Worm (Caenorhabditis elegans): ENCODE results near the gene atgl-1.

atgl-1 gene

DNA sequence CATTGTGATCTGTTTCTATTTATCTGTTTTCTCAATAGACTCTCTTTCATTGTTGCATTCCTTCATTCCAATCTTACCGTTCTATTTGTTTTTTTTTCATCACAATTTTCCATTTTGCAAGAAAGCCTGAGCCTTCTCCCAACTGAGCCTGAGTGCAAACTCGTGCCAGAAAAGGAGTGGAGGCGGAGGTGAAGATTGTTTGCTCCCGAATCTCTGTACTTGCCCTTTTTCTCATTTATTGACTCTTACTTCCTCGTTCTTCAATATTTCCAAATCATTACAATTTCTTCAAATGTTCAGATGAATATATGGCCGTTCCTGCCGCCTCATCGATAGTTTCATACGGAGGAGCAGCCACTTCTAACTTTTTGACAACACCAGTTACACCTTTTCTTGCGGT, 12.4 kb downstream of the atgl-1 start, which contains the start of gene let-756:
TSS of gene let-756 (plus strand) at position 301 of the 400 bp plus-strand sequence.
- no peak for TF ChIP-seq fkh-3 (tag; optimal IDR thresholded peaks at IDR 0.05)
- TF ChIP-seq F57C9.4 (tag; optimal IDR thresholded peaks at IDR 0.05): no peak
- TF ChIP-seq pha-4 (tag; optimal IDR thresholded peaks at IDR 0.05): no peak
- no peak for TF ChIP-seq B0261.1 (tag; optimal IDR thresholded peaks at IDR 0.05)
- TF ChIP-seq Y79H2A.3 (GFP tag; conservative IDR thresholded peaks at IDR 0.05): no peak
- no peak for TF ChIP-seq ccch-3 (GFP tag; optimal IDR thresholded peaks at IDR 0.05)
- TF ChIP-seq die-1 (tag; optimal IDR thresholded peaks at IDR 0.05): no peak
- TF ChIP-seq athp-1 (tag; optimal IDR thresholded peaks at IDR 0.05): no peak
- no peak for TF ChIP-seq mcd-1 (GFP tag; IDR thresholded peaks at IDR 0.05)
- no peak for TF ChIP-seq lin-40 (tag; optimal IDR thresholded peaks at IDR 0.05)
- no peak for TF ChIP-seq ztf-25 (GFP tag; IDR thresholded peaks at IDR 0.05)

DNA sequence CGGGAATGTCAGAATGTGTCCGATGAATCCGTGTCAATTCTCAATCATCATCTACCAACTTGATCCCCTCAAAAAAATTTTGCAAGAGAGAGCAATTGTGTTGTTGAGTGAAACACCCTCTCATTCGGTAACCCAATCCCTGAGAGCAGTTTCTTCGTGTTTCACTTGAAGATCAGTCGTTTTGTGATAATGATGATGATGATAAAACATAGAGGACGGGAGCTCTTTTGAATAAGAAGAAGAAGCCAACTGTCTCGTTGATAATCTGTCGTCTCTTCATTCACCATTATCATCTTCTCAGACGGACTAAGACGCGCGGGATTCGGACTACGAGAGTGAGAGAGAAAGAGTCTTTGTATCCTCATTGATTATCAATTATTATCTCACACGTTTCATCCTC, 14.1 kb downstream of the atgl-1 start:
- TF ChIP-seq ceh-40 (GFP tag; IDR thresholded peaks at IDR 0.05) (no peak), B0336.3 (GFP tag; IDR thresholded peaks at IDR 0.05) (no peak), ceh-79 (tag; optimal IDR thresholded peaks at IDR 0.05) (no peak), ama-1 (optimal IDR thresholded peaks at IDR 0.05) (no peak), ama-1 (GFP tag; optimal IDR thresholded peaks at IDR 0.05) (no peak), F33H1.4 (GFP tag; IDR thresholded peaks at IDR 0.05) (no peak), ceh-91 (GFP tag; IDR thresholded peaks at IDR 0.05) (no peak), C06A6.2 (GFP tag; conservative IDR thresholded peaks at IDR 0.05) (no peak), athp-1 (tag; optimal IDR thresholded peaks at IDR 0.05) (no peak), dox-1 (GFP tag; IDR thresholded peaks at IDR 0.05) (no peak), F22D6.2 (tag; optimal IDR thresholded peaks at IDR 0.05) (no peak), F52B5.7 (tag; optimal IDR thresholded peaks at IDR 0.05) (no peak), madf-3 (GFP tag; IDR thresholded peaks at IDR 0.05) (no peak), snpc-1.3 (tag; optimal IDR thresholded peaks at IDR 0.05; ENCODE audit: insufficient read depth) (no peak), D2030.7 (GFP tag; IDR thresholded peaks at IDR 0.05) (no peak), egrh-3 (GFP tag; IDR thresholded peaks at IDR 0.05) (no peak), Y67H2A.10 (GFP tag; conservative IDR thresholded peaks at IDR 0.05) (no peak), xnd-1 (tag; optimal IDR thresholded peaks at IDR 0.05) (no peak)

ce11 chrIII:6402810-6403209, 16.4 kb downstream of the atgl-1 start:
- TF ChIP-seq unc-62 (GFP tag; optimal IDR thresholded peaks at IDR 0.05): peak; percentile 81
- TF ChIP-seq nhr-80 (tag; optimal IDR thresholded peaks at IDR 0.05): peak; percentile 49
- no peak for TF ChIP-seq F52B5.7 (tag; optimal IDR thresholded peaks at IDR 0.05)
- no peak for TF ChIP-seq nhr-90 (tag; optimal IDR thresholded peaks at IDR 0.05)
- peak in 1 of 2 experiments; percentile 37 for TF ChIP-seq let-607 (tag; optimal IDR thresholded peaks at IDR 0.05)
- no peak for TF ChIP-seq F49E8.2 (tag; optimal IDR thresholded peaks at IDR 0.05; ENCODE audit: insufficient read depth)

DNA sequence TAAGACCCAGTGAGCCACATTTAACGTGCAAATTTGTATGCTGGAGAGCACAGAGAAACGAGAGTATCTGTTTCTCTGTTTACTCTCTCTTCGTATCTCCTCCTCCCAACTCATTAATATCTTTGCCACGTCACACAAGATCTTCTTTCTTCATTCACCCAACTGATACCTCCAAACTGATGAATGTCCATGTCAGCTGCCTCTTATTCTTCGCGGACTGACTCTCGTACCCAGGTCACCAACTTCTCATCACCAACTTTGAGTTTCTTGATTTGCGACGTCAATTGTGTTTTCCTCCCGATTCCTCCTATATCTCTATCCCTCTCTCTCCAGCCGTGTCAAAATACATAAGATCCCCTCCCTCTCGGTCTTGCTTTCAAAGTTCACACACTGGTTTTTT, 16.9 kb downstream of the atgl-1 start:
- TF ChIP-seq F39B2.1 (GFP tag; IDR thresholded peaks at IDR 0.05): no peak
- TF ChIP-seq C17E4.6 (GFP tag; IDR thresholded peaks at IDR 0.05): no peak
- TF ChIP-seq cebp-2 (GFP tag; IDR thresholded peaks at IDR 0.05): no peak
- TF ChIP-seq hmg-1.2 (GFP tag; IDR thresholded peaks at IDR 0.05): no peak
- peak; percentile 33 for TF ChIP-seq somi-1 (GFP tag; optimal IDR thresholded peaks at IDR 0.05)
